Fruit fly (Drosophila melanogaster) whole organism, adult: ENCODE results near the gene SMC5.
A peak's percentile ranks its signal among the peaks of the same experiment; 100 is the strongest.

ENCODE experiments used
- CG12768 ChIP-seq: fragments of 200-800 bp; sonication (Bioruptor generic); optimal IDR thresholded peaks from 2 replicates; lab custom pipeline; 2017; ENCODE audit warnings: missing biosample characterization, missing genetic modification characterization, mild to moderate bottlenecking, moderate library complexity, missing genetic modification reagents
- Clk ChIP-seq: fragments of 200-800 bp; sonication (Bioruptor generic); optimal IDR thresholded peaks from 2 replicates; lab custom pipeline; 2017; ENCODE audit warnings: missing biosample characterization, missing genetic modification characterization
- bab1 ChIP-seq: fragments of 200-800 bp; sonication (Bioruptor generic); optimal IDR thresholded peaks from 3 replicates; lab custom pipeline; 2019; ENCODE audit warnings: missing biosample characterization, mild to moderate bottlenecking, missing genetic modification characterization, moderate library complexity
- kay ChIP-seq: fragments of 200-800 bp; sonication (Bioruptor generic); peaks from one replicate; lab custom pipeline; 2016; ENCODE audit warnings: missing biosample characterization, missing genetic modification characterization, borderline replicate concordance

- TF ChIP-seq CG12768 (GFP tag; lab: Kevin White, UChicago) (peak; percentile 2), kay (GFP tag; lab: Kevin White, UChicago) (no peak), bab1 (peak; percentile 41), Clk (peak; percentile 29)
Measured at dm6 chr3L:21539245-21540196, 29.5 kb upstream of the SMC5 start, which contains the start of the genes COX8 and VhaM9.7-b.
